Fruit fly (Drosophila melanogaster): Measurements from ENCODE around the gene sinu.
A peak's percentile ranks its signal among the peaks of the same experiment; 100 is the strongest.

sinu gene

dm6 chr3L:5577250-5578138, 16.1 kb upstream of the sinu start, which contains the start of gene Msr-110:
Msr-110 (minus strand) TSS chr3L:5577348.
- TF ChIP-seq CG9705 (GFP tag; optimal IDR thresholded peaks at IDR 0.05): peak; percentile 85
- peak; percentile 95 for TF ChIP-seq HLH106 (tag; optimal IDR thresholded peaks at IDR 0.05)
- peak; percentile 80 for TF ChIP-seq woc (GFP tag; optimal IDR thresholded peaks at IDR 0.05)
- no peak for TF ChIP-seq tai (GFP tag; optimal IDR thresholded peaks at IDR 0.05)
- peak; percentile 82 for TF ChIP-seq br (GFP tag; optimal IDR thresholded peaks at IDR 0.05)
- peak; percentile 3 for TF ChIP-seq dsf (GFP tag; optimal IDR thresholded peaks at IDR 0.05; ENCODE audit: borderline replicate concordance)
- no peak for TF ChIP-seq Myc (optimal IDR thresholded peaks at IDR 0.05)
- no peak for TF ChIP-seq pan (optimal IDR thresholded peaks at IDR 0.05)
- TF ChIP-seq psq (GFP tag; optimal IDR thresholded peaks at IDR 0.05): peak; percentile 92
- TF ChIP-seq jim (GFP tag; optimal IDR thresholded peaks at IDR 0.05): peak; percentile 97
- TF ChIP-seq Abd-B (GFP tag; optimal IDR thresholded peaks at IDR 0.05): no peak
- peak; percentile 68 for TF ChIP-seq CG32264 (GFP tag; optimal IDR thresholded peaks at IDR 0.05)
- TF ChIP-seq CrebA (GFP tag; optimal IDR thresholded peaks at IDR 0.05; ENCODE audit: borderline replicate concordance): peak; percentile 96
- peak; percentile 98 for TF ChIP-seq Sp1 (GFP tag; optimal IDR thresholded peaks at IDR 0.05)
- peak; percentile 93 for TF ChIP-seq Hr83 (GFP tag; optimal IDR thresholded peaks at IDR 0.05; ENCODE audit: poor library complexity, severe bottlenecking)
- no peak for TF ChIP-seq GATAd (GFP tag; optimal IDR thresholded peaks at IDR 0.05)
- TF ChIP-seq OdsH (GFP tag; optimal IDR thresholded peaks at IDR 0.05): peak; percentile 92
- TF ChIP-seq Hr78 (GFP tag; optimal IDR thresholded peaks at IDR 0.05): no peak
- peak; percentile 96 for TF ChIP-seq Rel (GFP tag; optimal IDR thresholded peaks at IDR 0.05)
- peak; percentile 79 for TF ChIP-seq Rel (tag; optimal IDR thresholded peaks at IDR 0.05)
- peak; percentile 70 for TF ChIP-seq sage (GFP tag; optimal IDR thresholded peaks at IDR 0.05)
- no peak for TF ChIP-seq lola (GFP tag; optimal IDR thresholded peaks at IDR 0.05)
- TF ChIP-seq N (GFP tag; optimal IDR thresholded peaks at IDR 0.05): no peak
- TF ChIP-seq usp (GFP tag; optimal IDR thresholded peaks at IDR 0.05): no peak
- TF ChIP-seq dl (GFP tag; optimal IDR thresholded peaks at IDR 0.05; ENCODE audit: insufficient read depth in 1 of 2, partially characterized antibody in 2 of 2): peak in 1 of 2 experiments; percentile 29
- TF ChIP-seq Dif (GFP tag; optimal IDR thresholded peaks at IDR 0.05; ENCODE audit: partially characterized antibody): peak; percentile 12
- peak; percentile 80 for TF ChIP-seq Hnf4 (GFP tag; optimal IDR thresholded peaks at IDR 0.05)
- TF ChIP-seq rgr (GFP tag; optimal IDR thresholded peaks at IDR 0.05): peak; percentile 92
- TF ChIP-seq brk (GFP tag; optimal IDR thresholded peaks at IDR 0.05): peak; percentile 92
- peak; percentile 89 for TF ChIP-seq h (GFP tag; optimal IDR thresholded peaks at IDR 0.05)
- peak; percentile 70 for TF ChIP-seq sv (GFP tag; optimal IDR thresholded peaks at IDR 0.05)
- peak; percentile 83 for TF ChIP-seq ey (GFP tag; optimal IDR thresholded peaks at IDR 0.05)
- peak; percentile 24 for TF ChIP-seq Jra (GFP tag; optimal IDR thresholded peaks at IDR 0.05)
- TF ChIP-seq fru (GFP tag; optimal IDR thresholded peaks at IDR 0.05): peak; percentile 89
- peak; percentile 68 for TF ChIP-seq Vsx2 (GFP tag; optimal IDR thresholded peaks at IDR 0.05; ENCODE audit: partially characterized antibody)
- peak; percentile 80 for TF ChIP-seq dmrt93B (GFP tag; optimal IDR thresholded peaks at IDR 0.05)
- no peak for TF ChIP-seq Mio (GFP tag; optimal IDR thresholded peaks at IDR 0.05)
- no peak for TF ChIP-seq Dfd (GFP tag; optimal IDR thresholded peaks at IDR 0.05)
- TF ChIP-seq foxo (GFP tag; optimal IDR thresholded peaks at IDR 0.05): peak; percentile 89 to 94

dm6 chr3L:5576543-5576942, 15.1 kb upstream of the sinu start:
- no peak for TF ChIP-seq lola (GFP tag; optimal IDR thresholded peaks at IDR 0.05)
- TF ChIP-seq HLH106 (tag; optimal IDR thresholded peaks at IDR 0.05): no peak
- no peak for TF ChIP-seq OdsH (GFP tag; optimal IDR thresholded peaks at IDR 0.05)
- TF ChIP-seq foxo (GFP tag; optimal IDR thresholded peaks at IDR 0.05): no peak
- TF ChIP-seq N (GFP tag; optimal IDR thresholded peaks at IDR 0.05): no peak
- no peak for TF ChIP-seq Hr83 (GFP tag; optimal IDR thresholded peaks at IDR 0.05; ENCODE audit: poor library complexity, severe bottlenecking)
- TF ChIP-seq ey (GFP tag; optimal IDR thresholded peaks at IDR 0.05): no peak
- TF ChIP-seq sage (GFP tag; optimal IDR thresholded peaks at IDR 0.05): no peak
- no peak for TF ChIP-seq dl (GFP tag; optimal IDR thresholded peaks at IDR 0.05; ENCODE audit: insufficient read depth in 1 of 2, partially characterized antibody in 2 of 2)
- no peak for TF ChIP-seq dsf (GFP tag; optimal IDR thresholded peaks at IDR 0.05; ENCODE audit: borderline replicate concordance)
- TF ChIP-seq woc (GFP tag; optimal IDR thresholded peaks at IDR 0.05): no peak
- TF ChIP-seq CG32264 (GFP tag; optimal IDR thresholded peaks at IDR 0.05): no peak
- TF ChIP-seq fru (GFP tag; optimal IDR thresholded peaks at IDR 0.05): no peak
- no peak for TF ChIP-seq Rel (GFP tag; optimal IDR thresholded peaks at IDR 0.05)
- no peak for TF ChIP-seq Rel (tag; optimal IDR thresholded peaks at IDR 0.05)
- TF ChIP-seq Dif (GFP tag; optimal IDR thresholded peaks at IDR 0.05; ENCODE audit: partially characterized antibody): no peak
- TF ChIP-seq sv (GFP tag; optimal IDR thresholded peaks at IDR 0.05): no peak
- no peak for TF ChIP-seq br (GFP tag; optimal IDR thresholded peaks at IDR 0.05)

Measured in whole organism, wandering third instar larva.